Fruit fly (Drosophila melanogaster) whole organism, embryonic: ENCODE results near the gene CG6443.
A peak's percentile ranks its signal among the peaks of the same experiment; 100 is the strongest.

Experiments
- Bgb ChIP-seq: fragments of 200-800 bp; sonication (Bioruptor generic); IDR thresholded peaks from 2 replicates; pipeline ENCODE4 v1.3.6; 2022; ENCODE audit warnings: missing biosample characterization, missing genetic modification characterization; ENCODE audit not compliant: partially characterized antibody
- CG10979 ChIP-seq: fragments of 200-800 bp; sonication (Bioruptor generic); optimal IDR thresholded peaks from 2 replicates; lab custom pipeline; 2018; ENCODE audit warnings: missing biosample characterization, mild to moderate bottlenecking, missing genetic modification characterization, moderate library complexity
- CG11456 ChIP-seq: fragments of 200-800 bp; sonication (Bioruptor generic); IDR thresholded peaks from 3 replicates; pipeline ENCODE4 v1.3.6; 2022; ENCODE audit warnings: missing biosample characterization, missing genetic modification characterization
- CG11696 ChIP-seq: fragments of 200-800 bp; sonication (Bioruptor generic); IDR thresholded peaks from 2 replicates; pipeline ENCODE4 v1.3.6; 2022; ENCODE audit warnings: missing biosample characterization, missing genetic modification characterization
- CG12071 ChIP-seq: fragments of 200-800 bp; sonication (Bioruptor generic); optimal IDR thresholded peaks from 3 replicates; lab custom pipeline; 2018; ENCODE audit warnings: missing biosample characterization, mild to moderate bottlenecking, missing genetic modification characterization
- CG13287 ChIP-seq: fragments of 200-800 bp; sonication (Bioruptor generic); IDR thresholded peaks from 2 replicates; pipeline ENCODE4 v1.3.6; 2022; ENCODE audit warnings: missing biosample characterization, missing genetic modification characterization; ENCODE audit not compliant: partially characterized antibody
- CG14860 ChIP-seq: fragments of 200-800 bp; sonication (Bioruptor generic); IDR thresholded peaks from 3 replicates; pipeline ENCODE4 v1.3.6; 2022; ENCODE audit warnings: missing biosample characterization, missing genetic modification characterization; ENCODE audit not compliant: partially characterized antibody
- CG1603 ChIP-seq: fragments of 200-800 bp; sonication (Bioruptor generic); optimal IDR thresholded peaks from 2 replicates; lab custom pipeline; 2019; ENCODE audit warnings: missing biosample characterization, mild to moderate bottlenecking, missing genetic modification characterization, moderate library complexity
- CG16779 ChIP-seq: fragments of 200-800 bp; sonication (Bioruptor generic); IDR thresholded peaks from 2 replicates; pipeline ENCODE4 v1.3.6; 2022; ENCODE audit warnings: missing biosample characterization, missing genetic modification characterization
- CG16813 ChIP-seq: fragments of 200-800 bp; sonication (Bioruptor generic); IDR thresholded peaks from 3 replicates; pipeline ENCODE4 v1.3.6; 2022; ENCODE audit warnings: missing biosample characterization, missing genetic modification characterization; ENCODE audit not compliant: partially characterized antibody
- CG17802 ChIP-seq: fragments of 200-800 bp; sonication (Bioruptor generic); optimal IDR thresholded peaks from 2 replicates; lab custom pipeline; 2018; ENCODE audit warnings: missing biosample characterization, mild to moderate bottlenecking, missing genetic modification characterization, moderate library complexity
- CG1792 ChIP-seq: fragments of 200-800 bp; sonication (Bioruptor generic); optimal IDR thresholded peaks from 2 replicates; lab custom pipeline; 2016; ENCODE audit warnings: missing biosample characterization, missing genetic modification characterization
- CG2712 ChIP-seq: fragments of 200-800 bp; optimal IDR thresholded peaks from 3 replicates; lab custom pipeline; 2019; ENCODE audit warnings: missing biosample characterization, mild to moderate bottlenecking, missing genetic modification characterization, moderate library complexity
- CG2889 ChIP-seq: fragments of 200-800 bp; sonication (Bioruptor generic); IDR thresholded peaks from 3 replicates; pipeline ENCODE4 v1.3.6; 2022; ENCODE audit warnings: missing biosample characterization, missing genetic modification characterization
- CG30020 ChIP-seq: fragments of 200-800 bp; optimal IDR thresholded peaks from 2 replicates; lab custom pipeline; 2019; ENCODE audit warnings: missing biosample characterization, mild to moderate bottlenecking, missing genetic modification characterization, moderate library complexity
- CG4404 ChIP-seq: fragments of 200-800 bp; sonication (Bioruptor generic); IDR thresholded peaks from 2 replicates; pipeline ENCODE4 v1.3.6; 2022; ENCODE audit warnings: missing biosample characterization, missing genetic modification characterization
- CG4617 ChIP-seq: fragments of 200-800 bp; sonication (Bioruptor generic); optimal IDR thresholded peaks from 3 replicates; lab custom pipeline; 2016; ENCODE audit warnings: missing biosample characterization, missing genetic modification characterization, borderline replicate concordance
- CG4854 ChIP-seq: fragments of 200-800 bp; sonication (Bioruptor generic); optimal IDR thresholded peaks from 2 replicates; lab custom pipeline; 2016; ENCODE audit warnings: missing biosample characterization, missing genetic modification characterization, inconsistent platforms
- CG8281 ChIP-seq: fragments of 200-800 bp; sonication (Bioruptor generic); optimal IDR thresholded peaks from 2 replicates; lab custom pipeline; 2018; ENCODE audit warnings: missing biosample characterization, mild to moderate bottlenecking, missing genetic modification characterization, moderate library complexity
- CG8924 ChIP-seq: fragments of 200-800 bp; optimal IDR thresholded peaks from 3 replicates; lab custom pipeline; 2019; ENCODE audit warnings: missing biosample characterization, mild to moderate bottlenecking, missing genetic modification characterization, moderate library complexity
- CG9215 ChIP-seq: fragments of 200-800 bp; sonication (Bioruptor generic); IDR thresholded peaks from 2 replicates; pipeline ENCODE4 v1.3.6; 2022; ENCODE audit warnings: missing biosample characterization, missing genetic modification characterization
- D ChIP-seq, 2 experiments: fragments of 200-800 bp in 1 of 2; fragments of >200 bp in 1 of 2; sonication (Bioruptor generic) in 1 of 2; optimal IDR thresholded peaks; 2 replicates in 1 of 2; 3 replicates in 1 of 2; lab custom pipeline; 2017; ENCODE audit warnings: mild to moderate bottlenecking in 1 of 2, missing biosample characterization in 1 of 2, missing genetic modification characterization in 1 of 2, missing genetic modification reagents in 1 of 2
- D19B ChIP-seq: fragments of 200-800 bp; sonication (Bioruptor generic); optimal IDR thresholded peaks from 2 replicates; lab custom pipeline; 2017; ENCODE audit warnings: missing biosample characterization, mild to moderate bottlenecking, missing genetic modification characterization
- Dek ChIP-seq: fragments of 200-800 bp; sonication (Bioruptor generic); optimal IDR thresholded peaks from 3 replicates; lab custom pipeline; 2019; ENCODE audit warnings: missing biosample characterization, mild to moderate bottlenecking, missing genetic modification characterization, moderate library complexity
- Dref ChIP-seq: fragments of 200-800 bp; sonication (Bioruptor generic); IDR thresholded peaks from 2 replicates; pipeline ENCODE4 v1.3.6; 2022; ENCODE audit warnings: missing biosample characterization, missing genetic modification characterization
- HHEX ChIP-seq: fragments of 200-800 bp; sonication (Bioruptor generic); optimal IDR thresholded peaks from 3 replicates; lab custom pipeline; 2017; ENCODE audit warnings: missing biosample characterization, mild to moderate bottlenecking, missing genetic modification characterization, missing genetic modification reagents
- HLHmδ ChIP-seq: fragments of 200-800 bp; sonication (Bioruptor generic); optimal IDR thresholded peaks from 2 replicates; lab custom pipeline; 2018; ENCODE audit warnings: missing biosample characterization, mild to moderate bottlenecking, missing genetic modification characterization, moderate library complexity
- HmgZ ChIP-seq: fragments of 200-800 bp; sonication (Bioruptor generic); optimal IDR thresholded peaks from 2 replicates; lab custom pipeline; 2018; ENCODE audit warnings: missing biosample characterization, mild to moderate bottlenecking, missing genetic modification characterization
- Lpt ChIP-seq: fragments of >200 bp; optimal IDR thresholded peaks from 2 replicates; lab custom pipeline; 2018; ENCODE audit warnings: missing biosample characterization, missing genetic modification characterization
- MESR4 ChIP-seq: fragments of 200-800 bp; sonication (Bioruptor generic); optimal IDR thresholded peaks from 2 replicates; lab custom pipeline; 2018; ENCODE audit warnings: missing biosample characterization, mild to moderate bottlenecking, missing genetic modification characterization, moderate library complexity
- Nf-YA ChIP-seq: fragments of 200-800 bp; sonication (Bioruptor generic); IDR thresholded peaks from 2 replicates; pipeline ENCODE4 v1.3.6; 2022; ENCODE audit warnings: missing biosample characterization, missing genetic modification characterization
- PHDP ChIP-seq: fragments of 200-800 bp; sonication (Bioruptor generic); optimal IDR thresholded peaks from 3 replicates; lab custom pipeline; 2018; ENCODE audit warnings: missing biosample characterization, mild to moderate bottlenecking, missing genetic modification characterization, moderate library complexity
- YL-1 ChIP-seq: fragments of 200-800 bp; sonication (Bioruptor generic); optimal IDR thresholded peaks from 3 replicates; lab custom pipeline; 2017; ENCODE audit warnings: missing biosample characterization, mild to moderate bottlenecking, missing genetic modification characterization
- cwo ChIP-seq: fragments of 200-800 bp; sonication (Bioruptor generic); optimal IDR thresholded peaks from 3 replicates; lab custom pipeline; 2017; ENCODE audit warnings: missing biosample characterization, missing genetic modification characterization, mild to moderate bottlenecking, moderate library complexity, missing genetic modification reagents
- dpn ChIP-seq, 2 experiments: fragments of 200-800 bp; sonication (Bioruptor generic); optimal IDR thresholded peaks; 3 replicates each; lab custom pipeline; 2016; ENCODE audit warnings: missing biosample characterization in 2 of 2, missing genetic modification characterization in 2 of 2
- eyg ChIP-seq: fragments of 200-800 bp; sonication (Bioruptor generic); optimal IDR thresholded peaks from 3 replicates; lab custom pipeline; 2016; ENCODE audit warnings: missing biosample characterization, missing genetic modification characterization
- fd102C ChIP-seq: fragments of 200-800 bp; sonication (Bioruptor generic); optimal IDR thresholded peaks from 2 replicates; lab custom pipeline; 2018; ENCODE audit warnings: missing biosample characterization, mild to moderate bottlenecking, missing genetic modification characterization, moderate library complexity
- jumu ChIP-seq: fragments of 200-800 bp; sonication (Bioruptor generic); optimal IDR thresholded peaks from 3 replicates; lab custom pipeline; 2016; ENCODE audit warnings: missing biosample characterization, missing genetic modification characterization
- lab ChIP-seq: fragments of 200-800 bp; sonication (Bioruptor generic); optimal IDR thresholded peaks from 3 replicates; lab custom pipeline; 2017; ENCODE audit warnings: missing biosample characterization, missing genetic modification characterization, mild to moderate bottlenecking, moderate library complexity, missing genetic modification reagents
- lola ChIP-seq, 3 experiments: fragments of >200 bp in 2 of 3; fragments of 200-800 bp in 1 of 3; sonication (Bioruptor generic) in 1 of 3; optimal IDR thresholded peaks; 2 replicates each; lab custom pipeline; 2017 to 2019; ENCODE audit warnings: missing biosample characterization in 3 of 3, missing genetic modification characterization in 3 of 3, mild to moderate bottlenecking in 1 of 3, moderate library complexity in 1 of 3
- nau ChIP-seq: fragments of 200-800 bp; sonication (Bioruptor generic); optimal IDR thresholded peaks from 3 replicates; lab custom pipeline; 2017; ENCODE audit warnings: missing biosample characterization, mild to moderate bottlenecking, missing genetic modification characterization, missing genetic modification reagents
- phol ChIP-seq: fragments of 200-800 bp; sonication (Bioruptor generic); optimal IDR thresholded peaks from 3 replicates; lab custom pipeline; 2018; ENCODE audit warnings: missing biosample characterization, mild to moderate bottlenecking, missing genetic modification characterization, moderate library complexity
- prd ChIP-seq, 3 experiments: fragments of >200 bp in 2 of 3; fragments of 200-800 bp in 1 of 3; sonication (Bioruptor generic) in 1 of 3; optimal IDR thresholded peaks in 2 of 3; IDR thresholded peaks in 1 of 3; 2 replicates in 2 of 3; 3 replicates in 1 of 3; pipeline versions ENCODE4 v1.3.6 to Lab custom; 2017 to 2022; ENCODE audit warnings: missing biosample characterization in 1 of 3, missing genetic modification characterization in 1 of 3
- pum ChIP-seq: fragments of 200-800 bp; sonication (Bioruptor generic); optimal IDR thresholded peaks from 2 replicates; lab custom pipeline; 2016; ENCODE audit warnings: missing biosample characterization, missing genetic modification characterization
- sqz ChIP-seq: fragments of 200-800 bp; sonication (Bioruptor generic); optimal IDR thresholded peaks from 3 replicates; lab custom pipeline; 2018; ENCODE audit warnings: missing biosample characterization, mild to moderate bottlenecking, missing genetic modification characterization
- twi ChIP-seq: fragments of 200-800 bp; optimal IDR thresholded peaks from 2 replicates; lab custom pipeline; 2019; ENCODE audit warnings: missing biosample characterization, mild to moderate bottlenecking, missing genetic modification characterization, moderate library complexity
- unpg ChIP-seq: fragments of 200-800 bp; sonication (Bioruptor generic); optimal IDR thresholded peaks from 3 replicates; lab custom pipeline; 2018; ENCODE audit warnings: missing biosample characterization, mild to moderate bottlenecking, missing genetic modification characterization, moderate library complexity

Gene CG6443

DNA sequence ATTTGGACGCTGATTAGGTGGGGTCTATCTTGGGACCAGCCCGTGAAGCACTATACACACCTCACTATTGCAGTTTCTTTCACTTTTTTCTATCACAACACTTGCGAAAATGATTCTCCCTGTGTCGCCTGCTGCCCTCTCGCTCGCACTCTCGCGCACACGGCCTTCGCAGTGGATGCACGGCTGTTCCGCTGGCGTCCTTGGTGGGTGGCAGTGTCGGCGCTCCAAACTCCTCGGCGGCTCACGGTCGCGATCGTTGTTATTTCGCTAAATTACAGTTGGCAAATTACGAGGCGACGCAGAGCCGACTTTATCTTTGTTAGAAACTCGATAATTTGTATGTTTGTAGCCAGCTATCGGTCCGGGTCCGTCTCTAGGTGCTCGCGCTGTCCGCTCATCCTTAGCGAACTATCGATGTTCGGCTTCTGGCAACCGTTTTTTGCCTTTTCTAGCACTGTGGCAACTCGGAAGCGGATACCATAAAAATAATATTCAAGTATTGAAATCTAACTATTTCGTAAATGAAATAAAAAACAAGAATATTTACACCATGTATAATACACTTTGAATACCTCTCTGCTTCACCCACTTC, 38.9 kb downstream of the CG6443 start, which contains the start of gene Ubc2 (continued):
- TF ChIP-seq sqz (GFP tag; lab: Kevin White, UChicago) (peak; percentile 14), YL-1 (GFP tag; lab: Kevin White, UChicago) (peak; percentile 54), HLHmδ (no peak), CG14860 (GFP tag; lab: Robert Waterston, UW) (peak; percentile 63), Dref (GFP tag; lab: Robert Waterston, UW) (peak; percentile 94), CG10979 (tag; lab: Kevin White, UChicago) (peak; percentile 10), jumu (GFP tag; lab: Kevin White, UChicago) (peak; percentile 16), CG12071 (GFP tag; lab: Kevin White, UChicago) (no peak), CG1792 (no peak), CG8281 (tag; lab: Kevin White, UChicago) (no peak), prd (optimal IDR thresholded peaks at IDR 0.05; lab: Kevin White, UChicago) (no peak), prd (GFP tag; IDR thresholded peaks at IDR 0.05; lab: Robert Waterston, UW) (peak; percentile 33; the same call in 2 of the 3 replicates), CG16813 (GFP tag; lab: Robert Waterston, UW) (peak; percentile 83), eyg (GFP tag; lab: Kevin White, UChicago) (peak; percentile 15), cwo (GFP tag; lab: Kevin White, UChicago) (no peak), CG2889 (GFP tag; lab: Robert Waterston, UW) (no peak), HHEX (GFP tag; lab: Kevin White, UChicago) (no peak), CG4854 (GFP tag; lab: Kevin White, UChicago) (peak; percentile 8), CG4617 (peak; percentile 79), CG4404 (GFP tag; lab: Robert Waterston, UW) (no peak), pum (peak; percentile 13), nau (no peak), Nf-YA (GFP tag; lab: Robert Waterston, UW) (no peak), Bgb (GFP tag; lab: Robert Waterston, UW) (peak; percentile 89), CG30020 (tag; lab: Kevin White, UChicago) (peak; percentile 35), D (optimal IDR thresholded peaks at IDR 0.05; lab: Kevin White, UChicago) (no peak), D (GFP tag; optimal IDR thresholded peaks at IDR 0.05; lab: Kevin White, UChicago) (no peak), dpn (GFP tag; optimal IDR thresholded peaks at IDR 0.05; lab: Kevin White, UChicago) (peak in 1 of 2 experiments; percentile 47), Lpt (GFP tag; lab: Kevin White, UChicago) (no peak), D19B (no peak), HmgZ (tag; lab: Kevin White, UChicago) (peak; percentile 38), CG11696 (no peak), CG8924 (tag; lab: Kevin White, UChicago) (no peak), CG1603 (tag; lab: Kevin White, UChicago) (peak; percentile 69), Dek (tag; lab: Kevin White, UChicago) (no peak), CG17802 (tag; lab: Kevin White, UChicago) (no peak), CG16779 (GFP tag; lab: Robert Waterston, UW) (no peak), lab (GFP tag; lab: Kevin White, UChicago) (no peak), CG2712 (tag; lab: Kevin White, UChicago) (peak; percentile 37), phol (tag; lab: Kevin White, UChicago) (peak; percentile 34), MESR4 (GFP tag; lab: Kevin White, UChicago) (peak; percentile 54), lola (GFP tag; optimal IDR thresholded peaks at IDR 0.05; lab: Kevin White, UChicago) (no peak), CG11456 (GFP tag; lab: Robert Waterston, UW) (0 out of 3 replicates have a peak, but pooled peaks have one; percentile 34), PHDP (tag; lab: Kevin White, UChicago) (peak; percentile 29), unpg (GFP tag; lab: Kevin White, UChicago) (no peak), twi (tag; lab: Kevin White, UChicago) (no peak), CG13287 (peak; percentile 89), CG9215 (GFP tag; lab: Robert Waterston, UW) (no peak), fd102C (GFP tag; lab: Kevin White, UChicago) (no peak)
